Worm (Caenorhabditis elegans) whole organism, L1 larva: ENCODE results near the gene F35D2.6.

Source experiments
- Y116A8C.19 ChIP-seq: sonication (generic microtip); optimal IDR thresholded peaks from 2 replicates; lab custom pipeline; 2016; ENCODE audit warnings: missing compliant biosample characterization, missing genetic modification characterization, borderline replicate concordance
- alr-1 ChIP-seq: fragments of 200-800 bp; sonication (Bioruptor generic); optimal IDR thresholded peaks from 2 replicates; lab custom pipeline; 2018; ENCODE audit warnings: borderline replicate concordance, mild to moderate bottlenecking, missing genetic modification characterization, missing compliant biosample characterization
- aly-2 ChIP-seq: fragments of 150-350 bp; optimal IDR thresholded peaks from 2 replicates; lab custom pipeline; 2014; ENCODE audit warnings: missing biosample characterization, missing genetic modification characterization
- blmp-1 ChIP-seq: fragments of 150-350 bp; optimal IDR thresholded peaks from 2 replicates; lab custom pipeline; 2014; ENCODE audit warnings: missing biosample characterization, missing genetic modification characterization
- ceh-90 ChIP-seq: sonication (generic microtip); optimal IDR thresholded peaks from 2 replicates; lab custom pipeline; 2016; ENCODE audit warnings: missing genetic modification characterization, missing compliant biosample characterization
- dsc-1 ChIP-seq: sonication (generic microtip); optimal IDR thresholded peaks from 2 replicates; lab custom pipeline; 2016; ENCODE audit warnings: mild to moderate bottlenecking, missing genetic modification characterization, missing compliant biosample characterization
- efl-1 ChIP-seq, 4 experiments: fragments of 150-350 bp; optimal IDR thresholded peaks in 3 of 4; peaks in 1 of 4; 1 replicate in 1 of 4; 2 replicates in 3 of 4; lab custom pipeline; 2014; ENCODE audit warnings: missing biosample characterization in 2 of 4, missing genetic modification characterization in 2 of 4, missing genetic modification reagents in 2 of 4
- efl-3 ChIP-seq: fragments of 200-800 bp; sonication (Bioruptor generic); optimal IDR thresholded peaks from 2 replicates; lab custom pipeline; 2018; ENCODE audit warnings: mild to moderate bottlenecking, missing genetic modification characterization, missing compliant biosample characterization
- elt-2 ChIP-seq: sonication (generic microtip); optimal IDR thresholded peaks from 2 replicates; lab custom pipeline; 2016; ENCODE audit warnings: missing genetic modification characterization, mild to moderate bottlenecking, inconsistent platforms, missing compliant biosample characterization, missing genetic modification reagents
- elt-3 ChIP-seq, 6 experiments: fragments of 150-350 bp in 1 of 6; sonication (generic microtip); optimal IDR thresholded peaks; 2 replicates each; lab custom pipeline; 2017 to 2018; ENCODE audit warnings: missing biosample characterization in 6 of 6, missing genetic modification characterization in 6 of 6, inconsistent platforms in 1 of 6
- ets-5 ChIP-seq: fragments of 200-800 bp; sonication (Bioruptor generic); IDR thresholded peaks from 2 replicates; pipeline ENCODE4 v1.3.6; 2022; ENCODE audit warnings: missing genetic modification characterization, missing compliant biosample characterization
- fkh-4 ChIP-seq: sonication (generic microtip); optimal IDR thresholded peaks from 2 replicates; lab custom pipeline; 2016; ENCODE audit warnings: missing compliant biosample characterization, missing genetic modification characterization, borderline replicate concordance
- fos-1 ChIP-seq: fragments of 150-350 bp; optimal IDR thresholded peaks from 2 replicates; lab custom pipeline; 2014; ENCODE audit warnings: missing biosample characterization, missing genetic modification characterization
- grh-1 ChIP-seq: fragments of 200-800 bp; sonication (Bioruptor generic); IDR thresholded peaks from 2 replicates; pipeline ENCODE4 v1.3.6; 2022; ENCODE audit warnings: missing genetic modification reagents, missing genetic modification characterization, missing compliant biosample characterization
- hlh-17 ChIP-seq: fragments of 200-800 bp; sonication (Bioruptor generic); optimal IDR thresholded peaks from 2 replicates; lab custom pipeline; 2018; ENCODE audit warnings: missing genetic modification characterization, mild to moderate bottlenecking, missing compliant biosample characterization, moderate library complexity, borderline replicate concordance
- hlh-4 ChIP-seq: sonication (generic microtip); optimal IDR thresholded peaks from 2 replicates; lab custom pipeline; 2016; ENCODE audit warnings: mild to moderate bottlenecking, missing genetic modification characterization, missing compliant biosample characterization
- isw-1 ChIP-seq: fragments of 200-800 bp; sonication (Bioruptor generic); IDR thresholded peaks from 2 replicates; pipeline ENCODE4 v1.3.6; 2022; ENCODE audit warnings: missing genetic modification characterization, missing compliant biosample characterization
- lin-13 ChIP-seq: fragments of 150-350 bp; optimal IDR thresholded peaks from 2 replicates; lab custom pipeline; 2014; ENCODE audit warnings: missing biosample characterization, missing genetic modification reagents, missing genetic modification characterization
- lin-14 ChIP-seq: fragments of 200-800 bp; sonication (Bioruptor generic); optimal IDR thresholded peaks from 2 replicates; lab custom pipeline; 2018; ENCODE audit warnings: mild to moderate bottlenecking, missing genetic modification characterization, moderate library complexity, missing compliant biosample characterization
- lin-35 ChIP-seq, 2 experiments: fragments of 150-350 bp; optimal IDR thresholded peaks; 2 replicates each; lab custom pipeline; 2014; ENCODE audit warnings: missing biosample characterization in 2 of 2, missing genetic modification characterization in 2 of 2, missing genetic modification reagents in 2 of 2
- lsy-2 ChIP-seq, 2 experiments: fragments of 150-350 bp; optimal IDR thresholded peaks; 2 replicates each; lab custom pipeline; 2014; ENCODE audit warnings: missing biosample characterization in 2 of 2, missing genetic modification characterization in 2 of 2
- mef-2 ChIP-seq: fragments of 150-350 bp; optimal IDR thresholded peaks from 2 replicates; lab custom pipeline; 2014; ENCODE audit warnings: missing biosample characterization, missing genetic modification characterization
- nhr-19 ChIP-seq: fragments of 200-800 bp; sonication (Bioruptor generic); conservative IDR thresholded peaks from 2 replicates; pipeline ENCODE4 v1.3.6; 2022; ENCODE audit warnings: missing genetic modification characterization, missing compliant biosample characterization
- nhr-237 ChIP-seq: fragments of 150-350 bp; optimal IDR thresholded peaks from 2 replicates; lab custom pipeline; 2014; ENCODE audit warnings: missing biosample characterization, missing genetic modification characterization
- nhr-47 ChIP-seq: sonication (generic microtip); optimal IDR thresholded peaks from 2 replicates; lab custom pipeline; 2016; ENCODE audit warnings: mild to moderate bottlenecking, missing genetic modification characterization, moderate library complexity, missing compliant biosample characterization
- nhr-71 ChIP-seq: sonication (generic microtip); optimal IDR thresholded peaks from 2 replicates; lab custom pipeline; 2016; ENCODE audit warnings: mild to moderate bottlenecking, missing genetic modification characterization, moderate library complexity, missing compliant biosample characterization
- nhr-77 ChIP-seq: fragments of 150-350 bp; optimal IDR thresholded peaks from 2 replicates; lab custom pipeline; 2014; ENCODE audit warnings: missing biosample characterization, missing genetic modification characterization
- nhr-85 ChIP-seq: sonication (generic microtip); peaks from one replicate; lab custom pipeline; 2016; ENCODE audit warnings: missing genetic modification characterization, inconsistent platforms, missing compliant biosample characterization
- pag-3 ChIP-seq: sonication (generic microtip); optimal IDR thresholded peaks from 2 replicates; lab custom pipeline; 2017; ENCODE audit warnings: missing genetic modification characterization, mild to moderate bottlenecking, missing compliant biosample characterization, antibody characterized with exemption, borderline replicate concordance; ENCODE audit not compliant: insufficient read depth
- pax-3 ChIP-seq: fragments of 200-800 bp; sonication (Bioruptor generic); optimal IDR thresholded peaks from 2 replicates; lab custom pipeline; 2018; ENCODE audit warnings: mild to moderate bottlenecking, missing genetic modification characterization, moderate library complexity, missing compliant biosample characterization
- skn-1 ChIP-seq: fragments of 150-350 bp; optimal IDR thresholded peaks from 2 replicates; lab custom pipeline; 2014; ENCODE audit warnings: missing biosample characterization, missing genetic modification characterization
- sox-4 ChIP-seq: sonication (generic microtip); optimal IDR thresholded peaks from 2 replicates; lab custom pipeline; 2016; ENCODE audit warnings: missing genetic modification characterization, missing compliant biosample characterization
- sptf-1 ChIP-seq: fragments of 150-350 bp; optimal IDR thresholded peaks from 2 replicates; lab custom pipeline; 2014; ENCODE audit warnings: missing biosample characterization, missing genetic modification characterization
- sup-37 ChIP-seq: fragments of 200-800 bp; sonication (Bioruptor generic); optimal IDR thresholded peaks from 2 replicates; lab custom pipeline; 2018; ENCODE audit warnings: mild to moderate bottlenecking, missing genetic modification characterization, missing compliant biosample characterization
- unc-62 ChIP-seq: fragments of 150-350 bp; optimal IDR thresholded peaks from 2 replicates; lab custom pipeline; 2014; ENCODE audit warnings: missing biosample characterization, missing genetic modification reagents, missing genetic modification characterization
- xbp-1 ChIP-seq: sonication (generic microtip); optimal IDR thresholded peaks from 2 replicates; lab custom pipeline; 2016; ENCODE audit warnings: missing genetic modification characterization, missing compliant biosample characterization
- zip-4 ChIP-seq: fragments of 200-800 bp; sonication (Bioruptor generic); optimal IDR thresholded peaks from 2 replicates; lab custom pipeline; 2018; ENCODE audit warnings: mild to moderate bottlenecking, missing genetic modification characterization, moderate library complexity, missing compliant biosample characterization
- ztf-11 ChIP-seq, 2 experiments: sonication (generic microtip); optimal IDR thresholded peaks; 2 replicates each; lab custom pipeline; 2016 to 2017; ENCODE audit warnings: missing genetic modification characterization in 2 of 2, missing biosample characterization in 1 of 2, missing compliant biosample characterization in 1 of 2

Gene F35D2.6

DNA sequence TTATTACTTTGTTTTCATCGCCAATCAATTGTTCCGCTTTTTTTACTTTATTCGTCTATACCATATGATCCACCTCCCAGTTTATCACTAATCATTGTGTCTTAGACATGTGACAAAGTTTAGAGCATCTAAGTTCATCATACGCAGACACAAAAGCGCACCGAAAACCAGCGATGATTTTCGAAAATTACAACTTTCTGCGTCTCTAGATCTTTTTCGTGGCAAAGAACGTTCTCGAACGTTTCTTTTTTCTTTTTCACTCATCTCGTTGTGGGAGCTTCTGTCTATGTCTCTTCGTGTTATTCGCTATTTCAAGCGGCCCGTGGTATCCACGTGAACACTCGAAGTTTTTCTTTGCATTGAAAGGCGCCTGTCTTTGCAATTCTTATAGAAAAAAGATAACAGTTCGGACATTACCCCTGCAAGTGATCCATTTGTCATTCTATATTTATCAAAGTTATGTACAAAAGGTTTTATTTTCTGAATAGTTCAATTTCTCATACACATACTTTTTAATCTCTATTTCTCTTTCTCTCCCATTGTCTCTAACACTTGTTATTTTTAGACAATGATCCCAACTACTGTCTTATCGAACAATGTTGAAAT, 48.3 kb upstream of the F35D2.6 start, which contains the start of gene ZK1290.5 (continued):
- TF ChIP-seq pax-3 (tag; lab: Kevin White, UChicago) = peak; percentile 58
- no peak for TF ChIP-seq ets-5 (GFP tag; lab: Robert Waterston, UW)

DNA sequence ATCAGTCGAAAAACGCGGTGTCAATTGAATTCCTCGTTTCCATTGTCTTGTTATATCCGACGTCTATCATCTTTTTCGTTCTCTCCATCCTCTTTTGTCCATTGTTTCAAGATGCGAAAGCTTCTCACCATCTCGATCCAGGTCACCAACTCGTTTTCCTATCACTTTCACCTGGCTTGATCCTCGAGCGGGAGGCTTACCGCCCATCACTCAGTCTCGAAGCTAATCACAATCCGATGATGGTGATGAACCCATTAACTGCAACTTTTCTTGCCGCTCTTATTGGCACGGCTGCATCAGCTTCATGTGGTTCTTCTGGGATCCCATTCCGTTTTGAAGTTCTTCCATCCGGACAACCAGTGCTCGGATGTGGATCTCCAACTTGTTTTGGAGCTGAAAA, 46.6 kb upstream of the F35D2.6 start, which contains the start of gene wrt-1:
Gene wrt-1 (plus strand): TSS at position 53 of the 400 bp plus-strand sequence.
- TF ChIP-seq efl-1 (optimal IDR thresholded peaks at IDR 0.05; lab: Kevin White, UChicago) = no peak
- peak in 1 of 2 experiments; percentile 10 for TF ChIP-seq efl-1 (GFP tag; optimal IDR thresholded peaks at IDR 0.05 in 1 of 2; lab: Kevin White, UChicago)
- TF ChIP-seq nhr-47 (tag; lab: Kevin White, UChicago) = no peak
- peak; percentile 94 for TF ChIP-seq blmp-1 (tag; lab: Kevin White, UChicago)

DNA sequence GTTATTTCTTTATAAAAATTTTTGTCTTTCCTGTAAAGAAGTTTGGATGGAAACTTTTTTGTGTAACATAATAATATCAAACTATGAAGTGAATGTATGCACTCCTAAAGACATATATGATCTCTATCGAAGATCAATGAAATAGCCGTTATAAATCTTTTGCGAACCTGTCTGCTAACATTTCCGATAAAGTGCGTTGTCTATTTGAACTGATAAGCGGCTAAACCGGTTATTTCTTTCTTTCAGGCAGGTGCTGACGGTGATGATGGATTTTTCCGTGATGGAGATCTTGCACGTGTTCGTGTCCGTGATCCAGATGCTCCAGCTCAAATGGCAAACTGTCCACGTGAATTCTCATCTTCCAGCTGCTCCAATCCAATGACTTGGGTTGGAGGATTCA, 46.0 kb upstream of the F35D2.6 start:
- TF ChIP-seq hlh-17 (GFP tag; lab: Kevin White, UChicago) (no peak), fkh-4 (no peak), nhr-77 (tag; lab: Kevin White, UChicago) (no peak), ceh-90 (tag; lab: Kevin White, UChicago) (no peak), fos-1 (tag; lab: Kevin White, UChicago) (no peak), xbp-1 (tag; lab: Kevin White, UChicago) (no peak), sup-37 (GFP tag; lab: Kevin White, UChicago) (no peak), sptf-1 (tag; lab: Kevin White, UChicago) (no peak), elt-3 (tag; optimal IDR thresholded peaks at IDR 0.05; lab: Kevin White, UChicago) (peak in 3 of 6 experiments; percentile 3 to 26 (median 9)), unc-62 (no peak), blmp-1 (tag; lab: Kevin White, UChicago) (peak; percentile 64), ztf-11 (tag; optimal IDR thresholded peaks at IDR 0.05; lab: Kevin White, UChicago) (no peak), lsy-2 (tag; optimal IDR thresholded peaks at IDR 0.05; lab: Kevin White, UChicago) (no peak), pag-3 (tag; lab: Kevin White, UChicago) (no peak), dsc-1 (no peak), isw-1 (GFP tag; lab: Robert Waterston, UW) (no peak), lin-14 (GFP tag; lab: Kevin White, UChicago) (no peak), nhr-237 (tag; lab: Kevin White, UChicago) (no peak), Y116A8C.19 (tag; lab: Kevin White, UChicago) (no peak), zip-4 (GFP tag; lab: Kevin White, UChicago) (no peak), nhr-19 (GFP tag; lab: Robert Waterston, UW) (no peak), sox-4 (no peak), nhr-85 (tag; lab: Kevin White, UChicago) (peak; percentile 69), lin-35 (GFP tag; optimal IDR thresholded peaks at IDR 0.05; lab: Kevin White, UChicago) (no peak), alr-1 (no peak), skn-1 (tag; lab: Kevin White, UChicago) (no peak), aly-2 (tag; lab: Kevin White, UChicago) (no peak), elt-2 (tag; lab: Kevin White, UChicago) (no peak), nhr-71 (no peak), grh-1 (peak; percentile 62; the same call in 1 of the 2 replicates), hlh-4 (tag; lab: Kevin White, UChicago) (no peak), efl-1 (optimal IDR thresholded peaks at IDR 0.05; lab: Kevin White, UChicago) (no peak), efl-1 (GFP tag; optimal IDR thresholded peaks at IDR 0.05 in 1 of 2; lab: Kevin White, UChicago) (peak in 1 of 2 experiments; percentile 72), efl-3 (no peak), mef-2 (tag; lab: Kevin White, UChicago) (no peak), lin-13 (no peak)
